Worm (Caenorhabditis elegans) whole organism, early embryonic: Measurements from ENCODE around the gene rpl-16.

Experiments used
- B0310.2 ChIP-seq: sonication (generic microtip); optimal IDR thresholded peaks from 2 replicates; lab custom pipeline; 2016; ENCODE audit warnings: mild to moderate bottlenecking, missing genetic modification characterization, missing compliant biosample characterization
- F13C5.2 ChIP-seq: sonication (generic microtip); optimal IDR thresholded peaks from 2 replicates; lab custom pipeline; 2017; ENCODE audit warnings: mild to moderate bottlenecking, missing genetic modification characterization, inconsistent platforms, missing compliant biosample characterization
- ama-1 ChIP-seq: fragments of 150-350 bp; optimal IDR thresholded peaks from 2 replicates; lab custom pipeline; 2014
- ets-7 ChIP-seq: sonication (generic microtip); optimal IDR thresholded peaks from 2 replicates; lab custom pipeline; 2016; ENCODE audit warnings: missing genotype, missing genetic modification characterization, missing compliant biosample characterization
- flt-1 ChIP-seq: fragments of 200-800 bp; sonication (Bioruptor generic); IDR thresholded peaks from 2 replicates; pipeline ENCODE4 v1.3.6; 2022; ENCODE audit warnings: missing genetic modification characterization, missing compliant biosample characterization
- hmbx-1 ChIP-seq: sonication (generic microtip); optimal IDR thresholded peaks from 2 replicates; lab custom pipeline; 2016; ENCODE audit warnings: mild to moderate bottlenecking, missing genetic modification characterization, missing compliant biosample characterization
- hnd-1 ChIP-seq: sonication (generic microtip); optimal IDR thresholded peaks from 2 replicates; lab custom pipeline; 2016; ENCODE audit warnings: missing genetic modification characterization, missing compliant biosample characterization
- sea-1 ChIP-seq: fragments of 200-800 bp; sonication (Bioruptor generic); conservative IDR thresholded peaks from 2 replicates; pipeline ENCODE4 v1.3.6; 2022; ENCODE audit warnings: missing genetic modification characterization, missing compliant biosample characterization
- tbx-11 ChIP-seq: fragments of 200-800 bp; sonication (Bioruptor generic); IDR thresholded peaks from 2 replicates; pipeline ENCODE4 v1.3.6; 2022; ENCODE audit warnings: missing genetic modification characterization, missing compliant biosample characterization
- tra-4 ChIP-seq: sonication (generic microtip); optimal IDR thresholded peaks from 2 replicates; lab custom pipeline; 2017; ENCODE audit warnings: missing genetic modification characterization, missing compliant biosample characterization

DNA sequence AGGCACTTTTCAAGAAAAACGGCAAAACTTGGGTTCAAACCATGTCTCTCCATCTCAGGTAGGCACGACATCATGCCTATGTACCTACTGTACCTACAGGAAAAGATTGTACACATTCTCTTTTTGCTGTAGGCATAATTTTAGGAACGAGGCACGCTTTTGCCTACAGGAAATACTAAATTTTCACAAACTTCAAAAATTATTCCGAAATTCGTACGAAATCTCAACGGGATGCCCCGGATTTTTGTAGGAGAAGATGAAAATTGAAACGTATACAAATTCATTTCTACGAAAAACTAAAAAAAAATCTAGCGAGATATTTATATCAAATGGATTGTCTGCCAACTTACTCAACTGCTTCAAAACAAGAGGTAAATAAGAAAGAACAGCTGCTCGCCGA, 44.6 kb upstream of the rpl-16 start, which contains the start of gene C54C6.11:
- TF ChIP-seq hnd-1 (tag; lab: Kevin White, UChicago) = no peak
- no peak for TF ChIP-seq sea-1 (GFP tag; lab: Robert Waterston, UW)
- no peak for TF ChIP-seq F13C5.2
- TF ChIP-seq tra-4 = no peak
- TF ChIP-seq B0310.2 (tag; lab: Kevin White, UChicago) = no peak
- TF ChIP-seq flt-1 (GFP tag; lab: Robert Waterston, UW) = no peak
- TF ChIP-seq ets-7 = no peak
- no peak for TF ChIP-seq ama-1
- TF ChIP-seq hmbx-1 = no peak
- no peak for TF ChIP-seq tbx-11 (GFP tag; lab: Robert Waterston, UW)
